Worm (Caenorhabditis elegans) whole organism, L3 larva: ENCODE data around the gene cox-10.

Experiments
- ceh-82 ChIP-seq: fragments of 150-350 bp; optimal IDR thresholded peaks from 2 replicates; lab custom pipeline; 2014; ENCODE audit warnings: missing biosample characterization, missing genetic modification characterization
- ceh-9 ChIP-seq: sonication (generic microtip); optimal IDR thresholded peaks from 2 replicates; lab custom pipeline; 2018; ENCODE audit warnings: missing biosample characterization, missing genetic modification characterization
- elt-1 ChIP-seq: fragments of 150-350 bp; optimal IDR thresholded peaks from 2 replicates; lab custom pipeline; 2014; ENCODE audit warnings: missing biosample characterization, missing genetic modification characterization
- elt-3 ChIP-seq, 3 experiments: fragments of 150-350 bp in 1 of 3; sonication (generic microtip) in 2 of 3; optimal IDR thresholded peaks; 2 replicates in 2 of 3; 4 replicates in 1 of 3; lab custom pipeline; 2014 to 2017; ENCODE audit warnings: missing biosample characterization in 3 of 3, missing genetic modification characterization in 3 of 3
- fkh-10 ChIP-seq: sonication (generic microtip); optimal IDR thresholded peaks from 2 replicates; lab custom pipeline; 2017; ENCODE audit warnings: missing biosample characterization, missing genetic modification reagents, missing genetic modification characterization
- nhr-237 ChIP-seq: fragments of 150-350 bp; optimal IDR thresholded peaks from 2 replicates; lab custom pipeline; 2014; ENCODE audit warnings: missing biosample characterization, missing genetic modification characterization
- nhr-25 ChIP-seq: sonication (generic microtip); optimal IDR thresholded peaks from 2 replicates; lab custom pipeline; 2017; ENCODE audit warnings: missing biosample characterization, missing genetic modification characterization
- nhr-28 ChIP-seq: fragments of 150-350 bp; optimal IDR thresholded peaks from 2 replicates; lab custom pipeline; 2014; ENCODE audit warnings: missing biosample characterization, missing genetic modification characterization
- nhr-67 ChIP-seq: fragments of 150-350 bp; optimal IDR thresholded peaks from 2 replicates; lab custom pipeline; 2014; ENCODE audit warnings: missing biosample characterization, missing genetic modification characterization
- nhr-76 ChIP-seq: fragments of 150-350 bp; sonication (generic microtip); optimal IDR thresholded peaks from 5 replicates; lab custom pipeline; 2014; ENCODE audit warnings: missing biosample characterization, missing genetic modification characterization
- nhr-77 ChIP-seq: fragments of 150-350 bp; optimal IDR thresholded peaks from 2 replicates; lab custom pipeline; 2014; ENCODE audit warnings: missing biosample characterization, missing genetic modification characterization
- pha-4 ChIP-seq: fragments of 150-350 bp; optimal IDR thresholded peaks from 2 replicates; lab custom pipeline; 2014; ENCODE audit warnings: missing biosample characterization, missing genetic modification reagents, missing genetic modification characterization
- sea-2 ChIP-seq: fragments of 150-350 bp; sonication (generic microtip); optimal IDR thresholded peaks from 4 replicates; lab custom pipeline; 2014; ENCODE audit warnings: missing biosample characterization, missing genetic modification reagents, missing genetic modification characterization
- skn-1 ChIP-seq: fragments of 150-350 bp; optimal IDR thresholded peaks from 2 replicates; lab custom pipeline; 2014; ENCODE audit warnings: missing biosample characterization, missing genetic modification characterization

DNA sequence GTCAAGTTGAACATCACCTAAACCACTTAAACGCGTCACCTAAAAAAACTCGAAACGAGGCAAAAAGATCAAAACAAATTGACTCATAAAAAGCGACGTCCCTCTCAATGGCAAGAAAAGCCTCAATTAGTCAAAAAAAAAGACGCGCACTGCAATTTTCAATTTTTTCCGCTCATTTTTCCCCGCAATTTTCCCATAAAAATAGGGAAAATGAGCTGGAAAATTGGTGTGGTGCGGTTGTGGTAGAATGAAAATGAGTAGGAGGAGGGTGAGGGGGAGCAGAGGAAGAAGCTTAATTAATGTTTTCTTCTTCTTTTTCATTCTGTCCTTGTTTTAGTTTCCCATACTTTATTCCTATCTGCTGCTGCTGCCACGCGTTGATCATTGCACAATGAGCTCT is 22.1 kb upstream of the cox-10 start:
- TF ChIP-seq nhr-67 (tag; lab: Kevin White, UChicago) (no peak), nhr-76 (no peak), nhr-25 (no peak), ceh-82 (tag; lab: Kevin White, UChicago) (no peak), elt-3 (tag; optimal IDR thresholded peaks at IDR 0.05; lab: Kevin White, UChicago) (no peak), nhr-28 (tag; lab: Kevin White, UChicago) (no peak), sea-2 (no peak), nhr-237 (tag; lab: Kevin White, UChicago) (no peak), ceh-9 (tag; lab: Kevin White, UChicago) (no peak), elt-1 (tag; lab: Kevin White, UChicago) (no peak), nhr-77 (tag; lab: Kevin White, UChicago) (no peak), pha-4 (tag; lab: Kevin White, UChicago) (no peak), fkh-10 (GFP tag; lab: Kevin White, UChicago) (no peak), skn-1 (no peak)
